Worm (Caenorhabditis elegans) whole organism, L2 larva: Measurements from ENCODE around the gene C06G4.4.

Experiments
- C34F6.9 ChIP-seq: fragments of 150-350 bp; optimal IDR thresholded peaks from 2 replicates; lab custom pipeline; 2014; ENCODE audit warnings: missing biosample characterization, missing genetic modification characterization
- F13H6.1 ChIP-seq: sonication (generic microtip); optimal IDR thresholded peaks from 2 replicates; lab custom pipeline; 2016; ENCODE audit warnings: missing genetic modification characterization, missing compliant biosample characterization
- R02D3.7 ChIP-seq: fragments of 150-350 bp; optimal IDR thresholded peaks from 2 replicates; lab custom pipeline; 2014; ENCODE audit warnings: missing biosample characterization, missing genetic modification characterization
- Y55F3AM.14 ChIP-seq: fragments of 200-800 bp; sonication (Bioruptor generic); optimal IDR thresholded peaks from 2 replicates; lab custom pipeline; 2018; ENCODE audit warnings: mild to moderate bottlenecking, missing genetic modification characterization, missing compliant biosample characterization
- ZK546.5 ChIP-seq: sonication (generic microtip); optimal IDR thresholded peaks from 2 replicates; lab custom pipeline; 2017; ENCODE audit warnings: missing biosample characterization, missing genetic modification characterization
- alr-1 ChIP-seq: fragments of 150-350 bp; optimal IDR thresholded peaks from 2 replicates; lab custom pipeline; 2014; ENCODE audit warnings: missing biosample characterization, missing genetic modification characterization
- aly-2 ChIP-seq: fragments of 150-350 bp; optimal IDR thresholded peaks from 2 replicates; lab custom pipeline; 2014; ENCODE audit warnings: missing biosample characterization, missing genetic modification characterization
- ama-1 ChIP-seq: fragments of 150-350 bp; optimal IDR thresholded peaks from 2 replicates; lab custom pipeline; 2018; ENCODE audit warnings: inconsistent platforms
- blmp-1 ChIP-seq: sonication (generic microtip); optimal IDR thresholded peaks from 2 replicates; lab custom pipeline; 2017; ENCODE audit warnings: missing genetic modification characterization, mild to moderate bottlenecking, missing compliant biosample characterization, antibody characterized with exemption, moderate library complexity; ENCODE audit not compliant: insufficient read depth
- ceh-16 ChIP-seq: fragments of 150-350 bp; optimal IDR thresholded peaks from 2 replicates; lab custom pipeline; 2014; ENCODE audit warnings: missing biosample characterization, missing genetic modification characterization
- ceh-82 ChIP-seq: fragments of 150-350 bp; optimal IDR thresholded peaks from 2 replicates; lab custom pipeline; 2014; ENCODE audit warnings: missing biosample characterization, missing genetic modification characterization
- crh-2 ChIP-seq: sonication (generic microtip); optimal IDR thresholded peaks from 2 replicates; lab custom pipeline; 2017; ENCODE audit warnings: missing biosample characterization, missing genetic modification characterization
- dmd-4 ChIP-seq: sonication (generic microtip); optimal IDR thresholded peaks from 2 replicates; lab custom pipeline; 2017; ENCODE audit warnings: missing biosample characterization, missing genetic modification characterization
- egl-27 ChIP-seq: sonication (generic microtip); optimal IDR thresholded peaks from 3 replicates; lab custom pipeline; 2017; ENCODE audit warnings: missing biosample characterization, missing genetic modification reagents, missing genetic modification characterization
- elt-1 ChIP-seq: fragments of 150-350 bp; optimal IDR thresholded peaks from 2 replicates; lab custom pipeline; 2014; ENCODE audit warnings: missing biosample characterization, missing genetic modification characterization
- elt-3 ChIP-seq: sonication (generic microtip); optimal IDR thresholded peaks from 2 replicates; lab custom pipeline; 2017; ENCODE audit warnings: missing biosample characterization, missing genetic modification characterization
- fos-1 ChIP-seq: fragments of 150-350 bp; optimal IDR thresholded peaks from 2 replicates; lab custom pipeline; 2014; ENCODE audit warnings: missing biosample characterization, missing genetic modification characterization
- gmeb-1 ChIP-seq: fragments of 150-350 bp; optimal IDR thresholded peaks from 2 replicates; lab custom pipeline; 2014; ENCODE audit warnings: missing biosample characterization, missing genetic modification characterization
- lin-11 ChIP-seq: fragments of 150-350 bp; sonication (generic microtip); optimal IDR thresholded peaks from 2 replicates; lab custom pipeline; 2014; ENCODE audit warnings: missing biosample characterization, missing genetic modification characterization, inconsistent platforms, mixed read lengths
- lin-13 ChIP-seq: fragments of 150-350 bp; optimal IDR thresholded peaks from 2 replicates; lab custom pipeline; 2014; ENCODE audit warnings: missing biosample characterization, missing genetic modification reagents, missing genetic modification characterization
- lin-39 ChIP-seq: fragments of 150-350 bp; optimal IDR thresholded peaks from 2 replicates; lab custom pipeline; 2014; ENCODE audit warnings: missing biosample characterization, missing genetic modification reagents, missing genetic modification characterization
- lsy-2 ChIP-seq, 2 experiments: fragments of 150-350 bp in 1 of 2; sonication (generic microtip) in 1 of 2; optimal IDR thresholded peaks; 2 replicates each; lab custom pipeline; 2014 to 2017; ENCODE audit warnings: missing biosample characterization in 2 of 2, missing genetic modification characterization in 2 of 2
- mab-5 ChIP-seq: fragments of 150-350 bp; optimal IDR thresholded peaks from 2 replicates; lab custom pipeline; 2014; ENCODE audit warnings: missing biosample characterization, missing genetic modification characterization
- mbf-1 ChIP-seq: sonication (generic microtip); optimal IDR thresholded peaks from 2 replicates; lab custom pipeline; 2017; ENCODE audit warnings: missing biosample characterization, missing genetic modification characterization
- mdl-1 ChIP-seq, 2 experiments: fragments of 150-350 bp in 1 of 2; sonication (generic microtip) in 1 of 2; optimal IDR thresholded peaks; 2 replicates each; lab custom pipeline; 2017; ENCODE audit warnings: missing biosample characterization in 2 of 2, missing genetic modification characterization in 2 of 2
- nhr-10 ChIP-seq: sonication (generic microtip); optimal IDR thresholded peaks from 2 replicates; lab custom pipeline; 2017; ENCODE audit warnings: missing biosample characterization, missing genetic modification characterization
- nhr-11 ChIP-seq: fragments of 150-350 bp; optimal IDR thresholded peaks from 2 replicates; lab custom pipeline; 2014; ENCODE audit warnings: missing biosample characterization, missing genetic modification characterization
- nhr-12 ChIP-seq: fragments of 150-350 bp; optimal IDR thresholded peaks from 2 replicates; lab custom pipeline; 2014; ENCODE audit warnings: missing biosample characterization, missing genetic modification characterization
- nhr-129 ChIP-seq: fragments of 150-350 bp; optimal IDR thresholded peaks from 2 replicates; lab custom pipeline; 2014; ENCODE audit warnings: missing biosample characterization, missing genetic modification characterization
- nhr-21 ChIP-seq: fragments of 150-350 bp; optimal IDR thresholded peaks from 2 replicates; lab custom pipeline; 2014; ENCODE audit warnings: missing biosample characterization, missing genetic modification characterization
- nhr-23 ChIP-seq: fragments of 150-350 bp; optimal IDR thresholded peaks from 2 replicates; lab custom pipeline; 2014; ENCODE audit warnings: missing biosample characterization, missing genetic modification reagents, missing genetic modification characterization
- nhr-237 ChIP-seq: fragments of 150-350 bp; optimal IDR thresholded peaks from 2 replicates; lab custom pipeline; 2014; ENCODE audit warnings: missing biosample characterization, missing genetic modification characterization
- nhr-25 ChIP-seq: fragments of 150-350 bp; sonication (generic microtip); optimal IDR thresholded peaks from 3 replicates; lab custom pipeline; 2014; ENCODE audit warnings: missing biosample characterization, missing genetic modification characterization
- nhr-6 ChIP-seq: fragments of 150-350 bp; optimal IDR thresholded peaks from 2 replicates; lab custom pipeline; 2014; ENCODE audit warnings: missing biosample characterization, missing genetic modification characterization
- nhr-77 ChIP-seq: fragments of 150-350 bp; optimal IDR thresholded peaks from 2 replicates; lab custom pipeline; 2014; ENCODE audit warnings: missing biosample characterization, missing genetic modification characterization
- peb-1 ChIP-seq: fragments of 150-350 bp; optimal IDR thresholded peaks from 2 replicates; lab custom pipeline; 2014; ENCODE audit warnings: missing biosample characterization, missing genetic modification characterization
- sem-4 ChIP-seq: fragments of 150-350 bp; optimal IDR thresholded peaks from 2 replicates; lab custom pipeline; 2014; ENCODE audit warnings: missing biosample characterization, missing genetic modification reagents, missing genetic modification characterization
- skn-1 ChIP-seq: sonication (generic microtip); optimal IDR thresholded peaks from 2 replicates; lab custom pipeline; 2017; ENCODE audit warnings: missing biosample characterization, missing genetic modification characterization
- sma-3 ChIP-seq: sonication (generic microtip); optimal IDR thresholded peaks from 2 replicates; lab custom pipeline; 2016; ENCODE audit warnings: missing genetic modification reagents, missing genetic modification characterization, missing compliant biosample characterization
- sma-9 ChIP-seq, 2 experiments: fragments of 150-350 bp in 1 of 2; sonication (generic microtip) in 1 of 2; optimal IDR thresholded peaks; 2 replicates each; lab custom pipeline; 2014 to 2016; ENCODE audit warnings: missing genetic modification characterization in 2 of 2, mild to moderate bottlenecking in 1 of 2, missing biosample characterization in 1 of 2, missing compliant biosample characterization in 1 of 2, missing genetic modification reagents in 1 of 2, moderate library complexity in 1 of 2
- snpc-4 ChIP-seq: fragments of 150-350 bp; optimal IDR thresholded peaks from 2 replicates; lab custom pipeline; 2014; ENCODE audit warnings: missing biosample characterization, missing genetic modification characterization
- unc-39 ChIP-seq: fragments of 150-350 bp; optimal IDR thresholded peaks from 2 replicates; lab custom pipeline; 2014; ENCODE audit warnings: missing biosample characterization, missing genetic modification characterization
- unc-55 ChIP-seq: fragments of 150-350 bp; sonication (generic microtip); optimal IDR thresholded peaks from 3 replicates; lab custom pipeline; 2014; ENCODE audit warnings: missing biosample characterization, missing genetic modification reagents, missing genetic modification characterization
- unc-62 ChIP-seq: fragments of 150-350 bp; optimal IDR thresholded peaks from 2 replicates; lab custom pipeline; 2014; ENCODE audit warnings: missing biosample characterization, missing genetic modification reagents, missing genetic modification characterization
- zag-1 ChIP-seq: fragments of 150-350 bp; optimal IDR thresholded peaks from 2 replicates; lab custom pipeline; 2014; ENCODE audit warnings: missing biosample characterization, missing genetic modification characterization
- ztf-1 ChIP-seq: fragments of 200-800 bp; sonication (Bioruptor generic); conservative IDR thresholded peaks from 2 replicates; pipeline ENCODE4 v1.3.6; 2022; ENCODE audit warnings: missing genetic modification characterization, missing compliant biosample characterization
- ztf-11 ChIP-seq: sonication (generic microtip); optimal IDR thresholded peaks from 2 replicates; lab custom pipeline; 2017; ENCODE audit warnings: missing biosample characterization, missing genetic modification characterization
- ztf-4 ChIP-seq: fragments of 150-350 bp; optimal IDR thresholded peaks from 2 replicates; lab custom pipeline; 2014; ENCODE audit warnings: missing biosample characterization, missing genetic modification characterization

The C06G4.4 gene

ce11 chrIII:7973201-7973767 lies 4.3 kb downstream of the C06G4.4 start, which contains the start of the genes eef-1B.1 and aco-2:
Gene eef-1B.1 (minus strand): TSS chrIII:7973386.
Gene aco-2 (plus strand): TSS chrIII:7973717.
- TF ChIP-seq aly-2 (tag; lab: Kevin White, UChicago), result no peak
- TF ChIP-seq alr-1 (tag; lab: Kevin White, UChicago), result no peak
- TF ChIP-seq unc-39 (tag; lab: Kevin White, UChicago), result no peak
- no peak for TF ChIP-seq mbf-1 (tag; lab: Kevin White, UChicago)
- peak; percentile 86 for TF ChIP-seq mab-5 (tag; lab: Kevin White, UChicago)
- peak; percentile 94 for TF ChIP-seq nhr-25
- peak; percentile 94 for TF ChIP-seq sma-3 (GFP tag; lab: Kevin White, UChicago)
- TF ChIP-seq ztf-11 (tag; lab: Kevin White, UChicago), result no peak
- no peak for TF ChIP-seq ztf-1 (GFP tag; lab: Robert Waterston, UW)
- TF ChIP-seq nhr-10 (tag; lab: Kevin White, UChicago), result no peak
- peak; percentile 27 for TF ChIP-seq nhr-6
- peak; percentile 87 for TF ChIP-seq egl-27
- TF ChIP-seq nhr-23 (tag; lab: Kevin White, UChicago), result no peak
- TF ChIP-seq nhr-237 (tag; lab: Kevin White, UChicago), result no peak
- TF ChIP-seq snpc-4, result peak; percentile 73
- TF ChIP-seq lsy-2 (tag; optimal IDR thresholded peaks at IDR 0.05; lab: Kevin White, UChicago), result peak; percentile 86 to 95
- TF ChIP-seq lin-39, result no peak
- peak; percentile 97 for TF ChIP-seq unc-55
- peak; percentile 75 for TF ChIP-seq sem-4
- TF ChIP-seq crh-2 (tag; lab: Kevin White, UChicago), result peak; percentile 93
- TF ChIP-seq C34F6.9, result peak; percentile 92
- peak; percentile 26 for TF ChIP-seq unc-62
- peak in 1 of 2 experiments; percentile 61 for TF ChIP-seq mdl-1 (tag; optimal IDR thresholded peaks at IDR 0.05; lab: Kevin White, UChicago)
- TF ChIP-seq fos-1, result peak; percentile 80
- TF ChIP-seq nhr-12 (tag; lab: Kevin White, UChicago), result peak; percentile 28
- TF ChIP-seq ceh-82 (tag; lab: Kevin White, UChicago), result no peak
- no peak for TF ChIP-seq elt-3 (tag; lab: Kevin White, UChicago)
- TF ChIP-seq ztf-4, result peak; percentile 55
- TF ChIP-seq ama-1 (lab: Kevin White, UChicago), result no peak
- TF ChIP-seq F13H6.1 (tag; lab: Kevin White, UChicago), result peak; percentile 90
- TF ChIP-seq nhr-11 (tag; lab: Kevin White, UChicago), result no peak
- peak; percentile 52 for TF ChIP-seq zag-1
- TF ChIP-seq skn-1 (tag; lab: Kevin White, UChicago), result peak; percentile 52
- peak; percentile 80 for TF ChIP-seq nhr-77 (tag; lab: Kevin White, UChicago)
- peak; percentile 50 for TF ChIP-seq R02D3.7 (tag; lab: Kevin White, UChicago)
- peak; percentile 36 for TF ChIP-seq Y55F3AM.14 (GFP tag; lab: Kevin White, UChicago)
- peak; percentile 95 for TF ChIP-seq sma-9 (GFP tag; optimal IDR thresholded peaks at IDR 0.05; lab: Kevin White, UChicago)
- TF ChIP-seq sma-9 (tag; optimal IDR thresholded peaks at IDR 0.05; lab: Kevin White, UChicago), result no peak
- peak; percentile 82 for TF ChIP-seq blmp-1 (tag; lab: Kevin White, UChicago)
- TF ChIP-seq dmd-4 (tag; lab: Kevin White, UChicago), result no peak
- peak; percentile 89 for TF ChIP-seq lin-13 (GFP tag; lab: Kevin White, UChicago)
- TF ChIP-seq elt-1 (tag; lab: Kevin White, UChicago), result no peak
- peak; percentile 94 for TF ChIP-seq nhr-21 (tag; lab: Kevin White, UChicago)
- peak; percentile 93 for TF ChIP-seq gmeb-1 (tag; lab: Kevin White, UChicago)
- TF ChIP-seq ZK546.5 (tag; lab: Kevin White, UChicago), result peak; percentile 47
- TF ChIP-seq ceh-16 (tag; lab: Kevin White, UChicago), result peak; percentile 56
- TF ChIP-seq lin-11 (tag; lab: Kevin White, UChicago), result peak; percentile 90
- no peak for TF ChIP-seq peb-1 (tag; lab: Kevin White, UChicago)
- peak; percentile 93 for TF ChIP-seq nhr-129
